Worm (Caenorhabditis elegans) whole organism, L3 larva: ENCODE data around the gene C25H3.16.

ENCODE experiments used
- R02D3.7 ChIP-seq: fragments of 150-350 bp; optimal IDR thresholded peaks from 2 replicates; lab custom pipeline; 2014; ENCODE audit warnings: missing biosample characterization, missing genetic modification characterization
- ZK546.5 ChIP-seq: sonication (generic microtip); optimal IDR thresholded peaks from 2 replicates; lab custom pipeline; 2017; ENCODE audit warnings: missing biosample characterization, missing genetic modification characterization
- aly-2 ChIP-seq: fragments of 150-350 bp; optimal IDR thresholded peaks from 2 replicates; lab custom pipeline; 2014; ENCODE audit warnings: missing biosample characterization, missing genetic modification characterization
- ama-1 ChIP-seq: fragments of 150-350 bp; optimal IDR thresholded peaks from 2 replicates; lab custom pipeline; 2018
- ceh-16 ChIP-seq: sonication (generic microtip); optimal IDR thresholded peaks from 2 replicates; lab custom pipeline; 2017; ENCODE audit warnings: missing biosample characterization, missing genetic modification characterization
- ceh-28 ChIP-seq: fragments of 150-350 bp; optimal IDR thresholded peaks from 2 replicates; lab custom pipeline; 2014; ENCODE audit warnings: missing biosample characterization, missing genetic modification reagents, missing genetic modification characterization
- ceh-82 ChIP-seq: fragments of 150-350 bp; optimal IDR thresholded peaks from 2 replicates; lab custom pipeline; 2014; ENCODE audit warnings: missing biosample characterization, missing genetic modification characterization
- ceh-9 ChIP-seq: sonication (generic microtip); optimal IDR thresholded peaks from 2 replicates; lab custom pipeline; 2018; ENCODE audit warnings: missing biosample characterization, missing genetic modification characterization
- daf-12 ChIP-seq: fragments of 150-350 bp; optimal IDR thresholded peaks from 2 replicates; lab custom pipeline; 2014; ENCODE audit warnings: missing biosample characterization, missing genetic modification reagents, missing genetic modification characterization
- egl-27 ChIP-seq: sonication (generic microtip); optimal IDR thresholded peaks from 4 replicates; lab custom pipeline; 2017; ENCODE audit warnings: missing biosample characterization, missing genetic modification reagents, missing genetic modification characterization
- egl-5 ChIP-seq: fragments of 150-350 bp; optimal IDR thresholded peaks from 2 replicates; lab custom pipeline; 2017; ENCODE audit warnings: missing biosample characterization, missing genetic modification reagents, missing genetic modification characterization, inconsistent platforms
- elt-1 ChIP-seq: fragments of 150-350 bp; optimal IDR thresholded peaks from 2 replicates; lab custom pipeline; 2014; ENCODE audit warnings: missing biosample characterization, missing genetic modification characterization
- elt-2 ChIP-seq: sonication (generic microtip); optimal IDR thresholded peaks from 2 replicates; lab custom pipeline; 2016; ENCODE audit warnings: missing genetic modification reagents, mild to moderate bottlenecking, missing genetic modification characterization, missing compliant biosample characterization
- elt-3 ChIP-seq, 3 experiments: fragments of 150-350 bp in 1 of 3; sonication (generic microtip) in 2 of 3; optimal IDR thresholded peaks; 2 replicates in 2 of 3; 4 replicates in 1 of 3; lab custom pipeline; 2014 to 2017; ENCODE audit warnings: missing biosample characterization in 3 of 3, missing genetic modification characterization in 3 of 3
- eor-1 ChIP-seq, 2 experiments: fragments of 150-350 bp; optimal IDR thresholded peaks; 2 replicates each; lab custom pipeline; 2014 to 2018; ENCODE audit warnings: missing biosample characterization in 2 of 2, missing genetic modification characterization in 2 of 2
- fkh-10 ChIP-seq: sonication (generic microtip); optimal IDR thresholded peaks from 2 replicates; lab custom pipeline; 2017; ENCODE audit warnings: missing biosample characterization, missing genetic modification reagents, missing genetic modification characterization
- fkh-2 ChIP-seq: fragments of 150-350 bp; optimal IDR thresholded peaks from 2 replicates; lab custom pipeline; 2014; ENCODE audit warnings: missing biosample characterization, missing genetic modification reagents, missing genetic modification characterization
- fos-1 ChIP-seq: fragments of 150-350 bp; optimal IDR thresholded peaks from 2 replicates; lab custom pipeline; 2014; ENCODE audit warnings: missing biosample characterization, missing genetic modification characterization
- hmg-11 ChIP-seq: sonication (generic microtip); optimal IDR thresholded peaks from 2 replicates; lab custom pipeline; 2016; ENCODE audit warnings: missing genetic modification characterization, missing compliant biosample characterization
- jun-1 ChIP-seq: fragments of 150-350 bp; optimal IDR thresholded peaks from 2 replicates; lab custom pipeline; 2014; ENCODE audit warnings: missing biosample characterization, missing genetic modification reagents, missing genetic modification characterization
- lin-15B ChIP-seq: fragments of 150-350 bp; optimal IDR thresholded peaks from 2 replicates; lab custom pipeline; 2014; ENCODE audit warnings: missing biosample characterization, missing genetic modification characterization
- lin-39 ChIP-seq: fragments of 150-350 bp; optimal IDR thresholded peaks from 2 replicates; lab custom pipeline; 2018; ENCODE audit warnings: missing biosample characterization, missing genetic modification reagents, missing genetic modification characterization
- mdl-1 ChIP-seq: fragments of 150-350 bp; optimal IDR thresholded peaks from 2 replicates; lab custom pipeline; 2014; ENCODE audit warnings: missing biosample characterization, missing genetic modification characterization
- mml-1 ChIP-seq: fragments of 150-350 bp; sonication (generic microtip); optimal IDR thresholded peaks from 3 replicates; lab custom pipeline; 2014; ENCODE audit warnings: missing biosample characterization, missing genetic modification characterization
- nhr-11 ChIP-seq: fragments of 150-350 bp; optimal IDR thresholded peaks from 2 replicates; lab custom pipeline; 2014; ENCODE audit warnings: missing biosample characterization, missing genetic modification characterization
- nhr-12 ChIP-seq: fragments of 150-350 bp; optimal IDR thresholded peaks from 2 replicates; lab custom pipeline; 2014; ENCODE audit warnings: missing biosample characterization, missing genetic modification characterization
- nhr-23 ChIP-seq: fragments of 150-350 bp; optimal IDR thresholded peaks from 2 replicates; lab custom pipeline; 2014; ENCODE audit warnings: missing biosample characterization, missing genetic modification reagents, missing genetic modification characterization
- nhr-237 ChIP-seq: fragments of 150-350 bp; optimal IDR thresholded peaks from 2 replicates; lab custom pipeline; 2014; ENCODE audit warnings: missing biosample characterization, missing genetic modification characterization
- nhr-25 ChIP-seq: sonication (generic microtip); optimal IDR thresholded peaks from 2 replicates; lab custom pipeline; 2017; ENCODE audit warnings: missing biosample characterization, missing genetic modification characterization
- nhr-28 ChIP-seq: fragments of 150-350 bp; optimal IDR thresholded peaks from 2 replicates; lab custom pipeline; 2014; ENCODE audit warnings: missing biosample characterization, missing genetic modification characterization
- nhr-43 ChIP-seq: sonication (generic microtip); optimal IDR thresholded peaks from 2 replicates; lab custom pipeline; 2016; ENCODE audit warnings: mild to moderate bottlenecking, missing genetic modification characterization, missing compliant biosample characterization; ENCODE audit not compliant: poor library complexity, severe bottlenecking
- nhr-67 ChIP-seq: fragments of 150-350 bp; optimal IDR thresholded peaks from 2 replicates; lab custom pipeline; 2014; ENCODE audit warnings: missing biosample characterization, missing genetic modification characterization
- nhr-76 ChIP-seq: fragments of 150-350 bp; sonication (generic microtip); optimal IDR thresholded peaks from 5 replicates; lab custom pipeline; 2014; ENCODE audit warnings: missing biosample characterization, missing genetic modification characterization
- nhr-77 ChIP-seq: fragments of 150-350 bp; optimal IDR thresholded peaks from 2 replicates; lab custom pipeline; 2014; ENCODE audit warnings: missing biosample characterization, missing genetic modification characterization
- pha-4 ChIP-seq: fragments of 150-350 bp; optimal IDR thresholded peaks from 2 replicates; lab custom pipeline; 2014; ENCODE audit warnings: missing biosample characterization, missing genetic modification reagents, missing genetic modification characterization
- pqm-1 ChIP-seq: fragments of 150-350 bp; optimal IDR thresholded peaks from 2 replicates; lab custom pipeline; 2017; ENCODE audit warnings: missing biosample characterization, missing genetic modification characterization, inconsistent platforms
- sea-2 ChIP-seq: fragments of 150-350 bp; sonication (generic microtip); optimal IDR thresholded peaks from 4 replicates; lab custom pipeline; 2014; ENCODE audit warnings: missing biosample characterization, missing genetic modification reagents, missing genetic modification characterization
- snpc-4 ChIP-seq: fragments of 150-350 bp; optimal IDR thresholded peaks from 2 replicates; lab custom pipeline; 2014; ENCODE audit warnings: missing biosample characterization, missing genetic modification characterization
- tbx-2 ChIP-seq: sonication (generic microtip); optimal IDR thresholded peaks from 2 replicates; lab custom pipeline; 2016; ENCODE audit warnings: mild to moderate bottlenecking, missing genetic modification characterization, missing compliant biosample characterization
- unc-39 ChIP-seq: sonication (generic microtip); optimal IDR thresholded peaks from 4 replicates; lab custom pipeline; 2017; ENCODE audit warnings: missing biosample characterization, missing genetic modification characterization
- unc-62 ChIP-seq: fragments of 150-350 bp; sonication (generic microtip); optimal IDR thresholded peaks from 4 replicates; lab custom pipeline; 2014; ENCODE audit warnings: missing biosample characterization, missing genetic modification reagents, missing genetic modification characterization
- zag-1 ChIP-seq: fragments of 150-350 bp; optimal IDR thresholded peaks from 2 replicates; lab custom pipeline; 2014; ENCODE audit warnings: missing biosample characterization, missing genetic modification characterization
- ztf-11 ChIP-seq: fragments of 150-350 bp; optimal IDR thresholded peaks from 2 replicates; lab custom pipeline; 2014; ENCODE audit warnings: missing biosample characterization, missing genetic modification characterization
- ztf-4 ChIP-seq: fragments of 150-350 bp; optimal IDR thresholded peaks from 2 replicates; lab custom pipeline; 2014; ENCODE audit warnings: missing biosample characterization, missing genetic modification characterization

C25H3.16 gene

DNA sequence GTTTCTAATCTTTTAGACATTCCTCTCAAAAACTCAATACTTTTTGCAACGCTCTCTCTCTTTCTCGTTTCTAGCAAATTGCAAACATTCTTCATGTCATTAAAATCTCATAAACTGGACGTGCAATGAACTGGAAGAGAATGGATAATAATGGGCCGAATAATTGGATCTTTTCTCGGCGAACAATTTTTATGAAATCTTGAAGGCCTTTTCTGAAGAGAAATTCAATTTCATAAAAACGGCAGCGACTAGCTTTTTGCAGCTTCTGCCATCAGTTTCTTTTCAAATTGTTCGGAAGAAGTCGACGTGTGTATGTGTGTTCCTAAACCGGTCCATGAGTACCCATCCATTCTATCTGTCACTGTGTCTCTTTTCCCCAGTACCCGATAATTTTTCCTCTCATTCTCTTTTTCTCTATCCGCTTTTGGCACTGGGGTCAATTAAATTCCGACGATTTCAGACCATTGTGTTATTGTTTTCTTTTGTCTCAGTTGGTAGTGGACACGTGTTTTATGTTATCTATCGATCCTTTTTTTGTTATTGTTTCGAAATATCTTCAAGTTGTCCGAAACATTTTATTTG lies 36.6 kb downstream of the C25H3.16 start:
- TF ChIP-seq ceh-82 (no peak), nhr-11 (tag; lab: Kevin White, UChicago) (no peak), jun-1 (tag; lab: Kevin White, UChicago) (no peak), eor-1 (tag; optimal IDR thresholded peaks at IDR 0.05; lab: Kevin White, UChicago) (no peak), elt-3 (tag; optimal IDR thresholded peaks at IDR 0.05; lab: Kevin White, UChicago) (no peak), nhr-67 (tag; lab: Kevin White, UChicago) (no peak), ceh-16 (tag; lab: Kevin White, UChicago) (no peak), pha-4 (tag; lab: Kevin White, UChicago) (no peak), mdl-1 (tag; lab: Kevin White, UChicago) (no peak), unc-39 (tag; lab: Kevin White, UChicago) (no peak), ZK546.5 (tag; lab: Kevin White, UChicago) (no peak), lin-39 (no peak), egl-27 (tag; lab: Kevin White, UChicago) (no peak), mml-1 (no peak), hmg-11 (peak; percentile 30), elt-1 (tag; lab: Kevin White, UChicago) (no peak), ztf-4 (tag; lab: Kevin White, UChicago) (no peak), unc-62 (GFP tag; lab: Kevin White, UChicago) (no peak), ama-1 (lab: Kevin White, UChicago) (no peak), elt-2 (tag; lab: Kevin White, UChicago) (no peak), nhr-12 (tag; lab: Kevin White, UChicago) (no peak), daf-12 (tag; lab: Kevin White, UChicago) (no peak), nhr-237 (tag; lab: Kevin White, UChicago) (no peak), fos-1 (tag; lab: Kevin White, UChicago) (no peak), nhr-43 (tag; lab: Kevin White, UChicago) (no peak), ztf-11 (no peak), fkh-2 (tag; lab: Kevin White, UChicago) (no peak), pqm-1 (tag; lab: Kevin White, UChicago) (no peak), snpc-4 (tag; lab: Kevin White, UChicago) (peak; percentile 11), lin-15B (tag; lab: Kevin White, UChicago) (no peak), nhr-23 (peak; percentile 13), egl-5 (peak; percentile 91), nhr-76 (no peak), aly-2 (tag; lab: Kevin White, UChicago) (no peak), R02D3.7 (no peak), nhr-77 (tag; lab: Kevin White, UChicago) (no peak), zag-1 (tag; lab: Kevin White, UChicago) (no peak), ceh-9 (tag; lab: Kevin White, UChicago) (no peak), nhr-28 (tag; lab: Kevin White, UChicago) (no peak), sea-2 (GFP tag; lab: Kevin White, UChicago) (no peak), tbx-2 (tag; lab: Kevin White, UChicago) (no peak), nhr-25 (tag; lab: Kevin White, UChicago) (peak; percentile 62), ceh-28 (tag; lab: Kevin White, UChicago) (no peak), fkh-10 (GFP tag; lab: Kevin White, UChicago) (no peak)

- no peak for TF ChIP-seq zag-1 (tag; lab: Kevin White, UChicago)
- peak; percentile 6 for TF ChIP-seq egl-5
- TF ChIP-seq, all 47 proteins: peak for 1
Observed at ce11 chrII:5704479-5704878, 38.4 kb downstream of the C25H3.16 start.
